Worm (Caenorhabditis elegans) whole organism, L4/young adult: Measurements from ENCODE around the gene sri-30.

Experiments used
- W03F9.2 ChIP-seq: fragments of 150-350 bp; optimal IDR thresholded peaks from 2 replicates; lab custom pipeline; 2014; ENCODE audit warnings: missing biosample characterization, missing genetic modification characterization
- him-1 ChIP-seq: sonication (generic microtip); optimal IDR thresholded peaks from 2 replicates; lab custom pipeline; 2016; ENCODE audit warnings: missing genotype, missing genetic modification reagents, missing genetic modification characterization, missing compliant biosample characterization

DNA sequence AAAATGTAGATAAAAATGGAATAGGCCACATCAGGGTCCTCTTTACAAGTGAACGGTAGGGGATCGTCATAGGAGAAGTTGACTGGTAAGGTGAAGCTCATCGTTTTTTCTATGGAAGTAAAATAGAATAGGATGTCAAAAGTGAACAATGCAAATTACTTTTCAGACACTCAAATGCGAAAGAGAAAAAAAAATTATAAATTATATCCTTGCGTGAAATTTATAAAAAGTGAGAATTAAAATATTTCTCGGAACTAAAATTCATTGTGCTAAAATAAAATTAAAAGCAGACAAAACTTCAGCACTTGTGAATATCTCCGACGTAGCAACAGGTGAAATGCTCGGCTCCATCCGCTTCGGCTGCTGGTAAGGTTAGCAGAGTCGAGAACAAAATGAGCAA is 47.4 kb downstream of the sri-30 start, which contains the start of gene srg-22:
- TF ChIP-seq him-1 (tag; lab: Kevin White, UChicago) (no peak), W03F9.2 (tag; lab: Kevin White, UChicago) (no peak)
